Worm (Caenorhabditis elegans): Measurements from ENCODE around the gene gst-4.

Gene gst-4

DNA sequence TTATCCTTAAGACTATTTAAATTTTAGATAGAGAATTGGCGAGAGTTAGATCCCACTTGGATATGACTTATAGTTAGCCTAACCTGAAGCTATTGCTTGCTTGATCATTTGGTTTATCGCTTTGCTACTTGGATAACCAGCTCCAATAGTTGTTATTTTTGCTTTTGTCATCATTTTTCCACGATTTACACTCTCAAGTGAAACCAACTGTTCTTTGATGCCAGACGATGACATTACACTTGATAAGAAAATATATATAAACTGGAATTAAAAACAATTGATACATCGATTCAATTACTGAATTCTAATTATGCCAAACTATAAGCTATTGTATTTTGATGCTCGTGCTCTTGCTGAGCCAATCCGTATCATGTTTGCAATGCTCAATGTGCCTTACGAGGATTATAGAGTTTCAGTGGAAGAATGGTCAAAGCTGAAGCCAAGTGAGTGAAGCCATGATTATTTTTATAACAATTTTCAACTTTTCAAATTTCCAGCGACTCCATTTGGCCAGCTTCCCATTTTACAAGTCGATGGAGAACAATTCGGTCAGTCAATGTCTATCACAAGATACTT is at the start of gene gst-4, which contains the start of the genes gst-2 and dhs-12:
Gene gst-4, plus strand, starts transcription at position 296 of the 576 bp plus-strand sequence.
Gene gst-2, minus strand, starts transcription at position 132 of the 576 bp plus-strand sequence.
Gene dhs-12, plus strand, starts transcription at position 526 of the 576 bp plus-strand sequence.
- peak; percentile 9 for TF ChIP-seq dve-1 (tag; optimal IDR thresholded peaks at IDR 0.05; ENCODE audit: insufficient read depth)
- TF ChIP-seq pha-4 (GFP tag; IDR thresholded peaks at IDR 0.05) = no peak
- TF ChIP-seq pha-4 (tag; optimal IDR thresholded peaks at IDR 0.05) = no peak
- TF ChIP-seq daf-16 (GFP tag; optimal IDR thresholded peaks at IDR 0.05) = no peak
- peak; percentile 59 for TF ChIP-seq daf-16 (tag; optimal IDR thresholded peaks at IDR 0.05)

DNA sequence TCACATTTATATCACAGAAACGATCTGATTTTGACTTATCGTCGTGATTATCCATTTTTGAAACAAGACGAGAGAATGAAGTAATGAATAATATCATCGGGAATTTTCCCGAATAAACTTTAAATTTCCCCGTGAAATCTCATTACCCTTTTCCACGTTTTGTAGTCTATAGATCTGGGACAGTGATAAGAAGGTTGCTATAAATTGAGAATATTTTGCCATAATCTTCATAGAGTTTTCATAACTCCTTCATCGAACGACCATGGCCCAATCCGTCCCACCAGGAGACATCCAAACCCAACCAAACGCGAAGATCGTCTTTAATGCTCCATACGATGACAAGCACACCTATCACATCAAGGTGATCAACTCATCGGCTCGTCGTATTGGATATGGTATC is 46.9 kb upstream of the gst-4 start, which contains the start of the genes C04G2.5 and msp-36:
Gene C04G2.5, minus strand, starts transcription at position 101 of the 400 bp plus-strand sequence.
Gene msp-36, plus strand, starts transcription at position 263 of the 400 bp plus-strand sequence.
- TF ChIP-seq F49E8.2 (tag; optimal IDR thresholded peaks at IDR 0.05; ENCODE audit: borderline replicate concordance) = no peak
- TF ChIP-seq egl-43 (GFP tag; IDR thresholded peaks at IDR 0.05) = 0 out of 2 replicates have a peak, but pooled peaks have one; percentile 30
- no peak for TF ChIP-seq ceh-20 (GFP tag; IDR thresholded peaks at IDR 0.05)
- no peak for TF ChIP-seq hlh-30 (tag; optimal IDR thresholded peaks at IDR 0.05; ENCODE audit: insufficient read depth)

ce11 chrIV:10096881-10097280 is 45.1 kb upstream of the gst-4 start, which contains the start of gene dis-3:
Gene dis-3, plus strand, starts transcription at chrIV:10097202.
- TF ChIP-seq arid-1 (GFP tag; conservative IDR thresholded peaks at IDR 0.05) = no peak
- TF ChIP-seq T20F7.1 (GFP tag; optimal IDR thresholded peaks at IDR 0.05) = peak; percentile 88
- TF ChIP-seq Y48G9A.11 (GFP tag; IDR thresholded peaks at IDR 0.05) = 0 out of 2 replicates have a peak, but pooled peaks have one; percentile 31
- peak; percentile 55 for TF ChIP-seq R02D3.7 (tag; optimal IDR thresholded peaks at IDR 0.05)
- TF ChIP-seq aha-1 (tag) = peak; percentile 45

DNA sequence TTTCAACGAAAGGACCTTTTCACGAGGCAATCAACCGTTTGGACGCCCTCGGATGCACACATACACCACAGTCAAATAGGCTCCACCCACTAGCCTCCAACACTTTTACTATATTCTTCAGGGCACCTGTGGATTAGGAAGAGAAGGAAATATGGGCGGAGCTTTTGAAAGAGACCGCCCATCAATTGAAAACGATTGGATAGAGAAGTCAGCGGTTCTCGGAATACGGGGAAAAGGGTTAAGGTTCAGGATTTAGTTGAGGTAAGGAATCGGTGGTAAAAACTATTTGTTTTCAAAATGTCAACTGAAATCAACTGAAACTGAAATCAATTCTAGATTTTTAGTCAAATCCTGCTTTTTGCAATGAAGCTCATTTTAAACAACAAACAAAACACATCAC is 31.6 kb upstream of the gst-4 start, which contains the start of gene egl-38:
Gene egl-38, minus strand, starts transcription at position 101 of the 400 bp plus-strand sequence.
- TF ChIP-seq pha-4 (GFP tag; IDR thresholded peaks at IDR 0.05) = no peak
- no peak for TF ChIP-seq pha-4 (tag; optimal IDR thresholded peaks at IDR 0.05)
- no peak for TF ChIP-seq dmd-9 (GFP tag; IDR thresholded peaks at IDR 0.05)

- TF ChIP-seq D1046.2 (GFP tag; IDR thresholded peaks at IDR 0.05) (no peak), set-16 (GFP tag; IDR thresholded peaks at IDR 0.05) (peak; percentile 94), F26F4.8 (GFP tag; conservative IDR thresholded peaks at IDR 0.05) (no peak; the same call in 1 of the 2 replicates), spr-3 (GFP tag; optimal IDR thresholded peaks at IDR 0.05) (peak; percentile 22)
Measured at ce11 chrIV:10110870-10111269, 31.2 kb upstream of the gst-4 start.

DNA sequence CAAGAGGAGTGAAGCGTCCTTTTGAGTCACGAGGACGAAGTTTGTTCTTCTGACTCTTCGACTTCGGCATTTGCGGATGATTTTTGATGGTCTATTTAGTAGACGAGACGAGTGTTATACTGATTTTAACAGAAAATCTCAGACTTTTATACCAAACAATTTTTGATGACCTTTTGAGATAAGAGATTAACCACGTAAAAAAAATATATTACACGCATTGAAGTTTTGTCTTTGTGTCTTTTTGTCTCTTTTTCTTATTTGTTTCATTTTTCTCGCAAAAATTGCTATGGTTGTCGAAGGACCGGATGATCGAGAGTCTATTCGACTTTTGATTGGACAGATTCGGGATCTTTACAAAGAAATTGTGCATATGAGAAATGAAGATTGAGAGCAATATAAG is 30.6 kb upstream of the gst-4 start, which contains the start of gene spch-1:
Gene spch-1, minus strand, starts transcription at position 101 of the 400 bp plus-strand sequence.
- TF ChIP-seq hlh-30 (tag; optimal IDR thresholded peaks at IDR 0.05; ENCODE audit: insufficient read depth) = no peak
- no peak for TF ChIP-seq R02D3.7 (tag; optimal IDR thresholded peaks at IDR 0.05)
- peak in 1 of 2 experiments; percentile 29 for TF ChIP-seq unc-62 (GFP tag; optimal IDR thresholded peaks at IDR 0.05 in 1 of 2)
- TF ChIP-seq unc-62 (tag; optimal IDR thresholded peaks at IDR 0.05) = no peak
- TF ChIP-seq ces-1 (GFP tag; optimal IDR thresholded peaks at IDR 0.05) = no peak
- no peak for TF ChIP-seq lin-15B (tag; optimal IDR thresholded peaks at IDR 0.05)
- TF ChIP-seq T20F7.1 (GFP tag; optimal IDR thresholded peaks at IDR 0.05) = no peak

DNA sequence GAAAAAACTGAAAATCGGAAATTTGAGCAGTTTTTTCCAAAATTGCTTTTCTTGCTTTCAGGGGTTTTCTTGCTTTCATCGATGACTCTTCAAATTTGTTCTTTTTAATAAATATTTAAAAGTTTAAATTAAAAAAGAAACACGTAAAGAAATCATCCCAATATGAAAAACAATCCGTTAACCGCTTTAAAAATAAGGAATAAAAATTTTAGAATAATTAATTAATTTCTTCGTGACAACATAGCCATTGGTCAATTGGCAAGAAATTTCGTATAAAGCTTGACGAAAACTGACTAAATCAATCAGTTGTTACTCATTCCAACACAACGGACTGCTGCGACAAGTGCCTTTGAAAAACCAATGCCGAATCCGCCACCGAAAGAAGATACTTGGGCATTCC is 29.5 kb upstream of the gst-4 start, which contains the start of gene nsph-3.2:
Gene nsph-3.2, plus strand, starts transcription at position 301 of the 400 bp plus-strand sequence.
- TF ChIP-seq daf-12 (tag; optimal IDR thresholded peaks at IDR 0.05) (no peak), F26F4.8 (GFP tag; conservative IDR thresholded peaks at IDR 0.05) (no peak), D1046.2 (GFP tag; IDR thresholded peaks at IDR 0.05) (no peak), php-3 (GFP tag; IDR thresholded peaks at IDR 0.05) (no peak), Y105C5A.15 (GFP tag; IDR thresholded peaks at IDR 0.05) (no peak), nhr-102 (tag; optimal IDR thresholded peaks at IDR 0.05) (no peak), ces-1 (GFP tag; optimal IDR thresholded peaks at IDR 0.05) (no peak), spr-3 (GFP tag; optimal IDR thresholded peaks at IDR 0.05) (no peak), R02D3.7 (tag; optimal IDR thresholded peaks at IDR 0.05) (no peak), mep-1 (tag; optimal IDR thresholded peaks at IDR 0.05) (no peak), zfp-2 (tag; optimal IDR thresholded peaks at IDR 0.05) (no peak), hlh-11 (tag; optimal IDR thresholded peaks at IDR 0.05) (no peak), lim-7 (GFP tag; IDR thresholded peaks at IDR 0.05) (no peak), snpc-1.2 (GFP tag; IDR thresholded peaks at IDR 0.05) (no peak)
